Worm (Caenorhabditis elegans) whole organism, L2 larva: Measurements from ENCODE around the gene ZC21.10.

ENCODE experiments used
- R02D3.7 ChIP-seq: fragments of 150-350 bp; optimal IDR thresholded peaks from 2 replicates; lab custom pipeline; 2014; ENCODE audit warnings: missing biosample characterization, missing genetic modification characterization
- Y55F3AM.14 ChIP-seq: fragments of 200-800 bp; sonication (Bioruptor generic); optimal IDR thresholded peaks from 2 replicates; lab custom pipeline; 2018; ENCODE audit warnings: mild to moderate bottlenecking, missing genetic modification characterization, missing compliant biosample characterization
- ama-1 ChIP-seq: fragments of 150-350 bp; optimal IDR thresholded peaks from 2 replicates; lab custom pipeline; 2018; ENCODE audit warnings: inconsistent platforms
- ceh-82 ChIP-seq: fragments of 150-350 bp; optimal IDR thresholded peaks from 2 replicates; lab custom pipeline; 2014; ENCODE audit warnings: missing biosample characterization, missing genetic modification characterization
- fos-1 ChIP-seq: fragments of 150-350 bp; optimal IDR thresholded peaks from 2 replicates; lab custom pipeline; 2014; ENCODE audit warnings: missing biosample characterization, missing genetic modification characterization
- lin-13 ChIP-seq: fragments of 150-350 bp; optimal IDR thresholded peaks from 2 replicates; lab custom pipeline; 2014; ENCODE audit warnings: missing biosample characterization, missing genetic modification reagents, missing genetic modification characterization
- lin-39 ChIP-seq: fragments of 150-350 bp; optimal IDR thresholded peaks from 2 replicates; lab custom pipeline; 2014; ENCODE audit warnings: missing biosample characterization, missing genetic modification reagents, missing genetic modification characterization
- nhr-21 ChIP-seq: fragments of 150-350 bp; optimal IDR thresholded peaks from 2 replicates; lab custom pipeline; 2014; ENCODE audit warnings: missing biosample characterization, missing genetic modification characterization
- nhr-23 ChIP-seq: fragments of 150-350 bp; optimal IDR thresholded peaks from 2 replicates; lab custom pipeline; 2014; ENCODE audit warnings: missing biosample characterization, missing genetic modification reagents, missing genetic modification characterization
- nhr-237 ChIP-seq: fragments of 150-350 bp; optimal IDR thresholded peaks from 2 replicates; lab custom pipeline; 2014; ENCODE audit warnings: missing biosample characterization, missing genetic modification characterization
- nhr-25 ChIP-seq: fragments of 150-350 bp; sonication (generic microtip); optimal IDR thresholded peaks from 3 replicates; lab custom pipeline; 2014; ENCODE audit warnings: missing biosample characterization, missing genetic modification characterization
- snpc-4 ChIP-seq: fragments of 150-350 bp; optimal IDR thresholded peaks from 2 replicates; lab custom pipeline; 2014; ENCODE audit warnings: missing biosample characterization, missing genetic modification characterization
- ztf-4 ChIP-seq: fragments of 150-350 bp; optimal IDR thresholded peaks from 2 replicates; lab custom pipeline; 2014; ENCODE audit warnings: missing biosample characterization, missing genetic modification characterization

ce11 chrIII:8574299-8574698 lies 44.4 kb downstream of the ZC21.10 start:
- TF ChIP-seq fos-1 (no peak), nhr-21 (tag; lab: Kevin White, UChicago) (peak; percentile 34), R02D3.7 (no peak), ceh-82 (no peak), nhr-25 (tag; lab: Kevin White, UChicago) (no peak), ztf-4 (tag; lab: Kevin White, UChicago) (no peak), nhr-23 (tag; lab: Kevin White, UChicago) (no peak), Y55F3AM.14 (GFP tag; lab: Kevin White, UChicago) (no peak), lin-39 (tag; lab: Kevin White, UChicago) (no peak), snpc-4 (tag; lab: Kevin White, UChicago) (no peak), nhr-237 (tag; lab: Kevin White, UChicago) (no peak), lin-13 (GFP tag; lab: Kevin White, UChicago) (no peak), ama-1 (lab: Kevin White, UChicago) (no peak)
